Worm (Caenorhabditis elegans) whole organism, L4 larva: ENCODE data around the gene pmpl-1.

Experiments
- D1046.2 ChIP-seq: fragments of 200-800 bp; sonication (Bioruptor generic); IDR thresholded peaks from 2 replicates; pipeline ENCODE4 v1.3.6; 2022; ENCODE audit warnings: missing genetic modification characterization, missing compliant biosample characterization
- F44E2.7 ChIP-seq: fragments of 200-800 bp; sonication (Bioruptor generic); IDR thresholded peaks from 2 replicates; pipeline ENCODE4 v2.1.2; 2022; ENCODE audit warnings: missing genetic modification characterization, missing compliant biosample characterization
- T20F7.1 ChIP-seq: fragments of 200-800 bp; sonication (Bioruptor generic); optimal IDR thresholded peaks from 2 replicates; lab custom pipeline; 2018; ENCODE audit warnings: mild to moderate bottlenecking, missing genetic modification characterization, missing compliant biosample characterization
- Y105C5A.15 ChIP-seq: fragments of 200-800 bp; sonication (Bioruptor generic); IDR thresholded peaks from 2 replicates; pipeline ENCODE4 v1.3.6; 2022; ENCODE audit warnings: missing genetic modification characterization, missing compliant biosample characterization
- aha-1 ChIP-seq: fragments of 150-350 bp; peaks from one replicate; lab custom pipeline; 2014; ENCODE audit warnings: missing biosample characterization, missing genetic modification characterization
- ama-1 ChIP-seq: fragments of 150-350 bp; optimal IDR thresholded peaks from 2 replicates; lab custom pipeline; 2014; ENCODE audit warnings: inconsistent platforms, mixed read lengths
- ceh-62 ChIP-seq: sonication (generic microtip); optimal IDR thresholded peaks from 2 replicates; lab custom pipeline; 2017; ENCODE audit warnings: missing biosample characterization, missing genetic modification characterization
- cey-2 ChIP-seq: sonication (generic microtip); optimal IDR thresholded peaks from 3 replicates; lab custom pipeline; 2017; ENCODE audit warnings: missing genetic modification characterization, mild to moderate bottlenecking, missing compliant biosample characterization, antibody characterized with exemption, borderline replicate concordance; ENCODE audit not compliant: insufficient read depth
- daf-12 ChIP-seq: fragments of 150-350 bp; optimal IDR thresholded peaks from 2 replicates; lab custom pipeline; 2014; ENCODE audit warnings: missing biosample characterization, missing genetic modification reagents, missing genetic modification characterization
- daf-16 ChIP-seq, 3 experiments: sonication (generic microtip); optimal IDR thresholded peaks; 2 replicates each; lab custom pipeline; 2016 to 2017; ENCODE audit warnings: missing genetic modification characterization in 3 of 3, missing genetic modification reagents in 3 of 3, mild to moderate bottlenecking in 2 of 3, missing compliant biosample characterization in 2 of 3, missing biosample characterization in 1 of 3, moderate library complexity in 1 of 3
- dmd-6 ChIP-seq: fragments of 200-800 bp; sonication (Bioruptor generic); IDR thresholded peaks from 2 replicates; pipeline ENCODE4 v1.3.6; 2022; ENCODE audit warnings: missing genetic modification reagents, missing genetic modification characterization, missing compliant biosample characterization
- dmd-8 ChIP-seq: fragments of 200-800 bp; sonication (Bioruptor generic); IDR thresholded peaks from 2 replicates; pipeline ENCODE4 v1.3.6; 2022; ENCODE audit warnings: missing genetic modification characterization, missing compliant biosample characterization
- hlh-11 ChIP-seq: fragments of 200-800 bp; sonication (Bioruptor generic); optimal IDR thresholded peaks from 2 replicates; lab custom pipeline; 2018; ENCODE audit warnings: mild to moderate bottlenecking, missing genetic modification characterization, missing compliant biosample characterization
- hlh-30 ChIP-seq: sonication (generic microtip); optimal IDR thresholded peaks from 2 replicates; lab custom pipeline; 2017; ENCODE audit warnings: antibody characterized with exemption, mild to moderate bottlenecking, missing genetic modification characterization, missing compliant biosample characterization; ENCODE audit not compliant: insufficient read depth
- hmg-1.1 ChIP-seq: fragments of 200-800 bp; sonication (Bioruptor generic); IDR thresholded peaks from 2 replicates; pipeline ENCODE4 v1.3.6; 2022; ENCODE audit warnings: missing genetic modification reagents, missing genetic modification characterization, missing compliant biosample characterization
- jun-1 ChIP-seq: fragments of 150-350 bp; optimal IDR thresholded peaks from 2 replicates; lab custom pipeline; 2014; ENCODE audit warnings: missing biosample characterization, missing genetic modification reagents, missing genetic modification characterization
- lim-7 ChIP-seq: fragments of 200-800 bp; sonication (Bioruptor generic); IDR thresholded peaks from 2 replicates; pipeline ENCODE4 v1.3.6; 2022; ENCODE audit warnings: missing genetic modification characterization, missing compliant biosample characterization
- lin-1 ChIP-seq: fragments of 200-800 bp; sonication (Bioruptor generic); IDR thresholded peaks from 2 replicates; pipeline ENCODE4 v1.3.6; 2022; ENCODE audit warnings: missing genetic modification reagents, missing genetic modification characterization, missing compliant biosample characterization
- lsy-2 ChIP-seq, 2 experiments: fragments of 150-350 bp in 1 of 2; sonication (generic microtip) in 1 of 2; optimal IDR thresholded peaks; 2 replicates each; lab custom pipeline; 2014 to 2017; ENCODE audit warnings: missing biosample characterization in 2 of 2, missing genetic modification characterization in 2 of 2
- mdl-1 ChIP-seq, 2 experiments: fragments of 150-350 bp in 1 of 2; sonication (generic microtip) in 1 of 2; optimal IDR thresholded peaks; 2 replicates each; lab custom pipeline; 2014 to 2017; ENCODE audit warnings: missing biosample characterization in 2 of 2, missing genetic modification characterization in 2 of 2
- mep-1 ChIP-seq: fragments of 150-350 bp; sonication (generic microtip); optimal IDR thresholded peaks from 3 replicates; lab custom pipeline; 2014; ENCODE audit warnings: missing biosample characterization, missing genetic modification characterization
- mes-2 ChIP-seq: sonication (generic microtip); optimal IDR thresholded peaks from 2 replicates; lab custom pipeline; 2016; ENCODE audit warnings: missing genotype, mild to moderate bottlenecking, missing genetic modification characterization, missing compliant biosample characterization; ENCODE audit not compliant: poor library complexity, severe bottlenecking
- mxl-2 ChIP-seq: fragments of 200-800 bp; sonication (Bioruptor generic); conservative IDR thresholded peaks from 2 replicates; pipeline ENCODE4 v1.3.6; 2022; ENCODE audit warnings: missing genetic modification reagents, missing genetic modification characterization, missing compliant biosample characterization
- mxl-3 ChIP-seq: fragments of 200-800 bp; sonication (Bioruptor generic); optimal IDR thresholded peaks from 2 replicates; lab custom pipeline; 2018; ENCODE audit warnings: mild to moderate bottlenecking, missing genetic modification characterization, missing compliant biosample characterization
- nhr-11 ChIP-seq: fragments of 150-350 bp; optimal IDR thresholded peaks from 2 replicates; lab custom pipeline; 2014; ENCODE audit warnings: missing biosample characterization, missing genetic modification characterization
- nhr-111 ChIP-seq: fragments of 200-800 bp; sonication (Bioruptor generic); optimal IDR thresholded peaks from 2 replicates; lab custom pipeline; 2018; ENCODE audit warnings: mild to moderate bottlenecking, missing genetic modification characterization, missing compliant biosample characterization
- nhr-25 ChIP-seq: sonication (generic microtip); optimal IDR thresholded peaks from 2 replicates; lab custom pipeline; 2017; ENCODE audit warnings: missing genetic modification characterization, mild to moderate bottlenecking, missing compliant biosample characterization, antibody characterized with exemption, moderate library complexity, borderline replicate concordance; ENCODE audit not compliant: insufficient read depth
- nhr-28 ChIP-seq: fragments of 150-350 bp; optimal IDR thresholded peaks from 2 replicates; lab custom pipeline; 2014; ENCODE audit warnings: missing biosample characterization, missing genetic modification characterization
- nhr-48 ChIP-seq: sonication (generic microtip); optimal IDR thresholded peaks from 2 replicates; lab custom pipeline; 2016; ENCODE audit warnings: mild to moderate bottlenecking, missing genetic modification characterization, missing compliant biosample characterization
- php-3 ChIP-seq: fragments of 200-800 bp; sonication (Bioruptor generic); IDR thresholded peaks from 2 replicates; pipeline ENCODE4 v1.3.6; 2022; ENCODE audit warnings: missing genetic modification reagents, missing genetic modification characterization, missing compliant biosample characterization
- pqm-1 ChIP-seq: sonication (generic microtip); optimal IDR thresholded peaks from 2 replicates; lab custom pipeline; 2017; ENCODE audit warnings: missing biosample characterization, missing genetic modification characterization
- rbr-2 ChIP-seq: sonication (generic microtip); optimal IDR thresholded peaks from 2 replicates; lab custom pipeline; 2016; ENCODE audit warnings: missing genotype, missing genetic modification characterization, missing compliant biosample characterization
- set-16 ChIP-seq: fragments of 200-800 bp; sonication (Bioruptor generic); IDR thresholded peaks from 2 replicates; pipeline ENCODE4 v1.3.6; 2022; ENCODE audit warnings: missing genetic modification reagents, missing genetic modification characterization, missing compliant biosample characterization
- snpc-4 ChIP-seq: fragments of 150-350 bp; optimal IDR thresholded peaks from 2 replicates; lab custom pipeline; 2014; ENCODE audit warnings: missing biosample characterization, missing genetic modification characterization
- spr-3 ChIP-seq: fragments of 200-800 bp; sonication (Bioruptor generic); optimal IDR thresholded peaks from 2 replicates; lab custom pipeline; 2018; ENCODE audit warnings: mild to moderate bottlenecking, missing genetic modification characterization, missing compliant biosample characterization
- tag-97 ChIP-seq: fragments of 200-800 bp; sonication (Bioruptor generic); IDR thresholded peaks from 2 replicates; pipeline ENCODE4 v1.3.6; 2022; ENCODE audit warnings: missing genetic modification characterization, missing compliant biosample characterization
- unc-39 ChIP-seq: sonication (generic microtip); optimal IDR thresholded peaks from 2 replicates; lab custom pipeline; 2017; ENCODE audit warnings: missing biosample characterization, missing genetic modification characterization
- unc-62 ChIP-seq, 3 experiments: fragments of 150-350 bp in 1 of 3; sonication (generic microtip); optimal IDR thresholded peaks in 2 of 3; peaks in 1 of 3; 1 replicate in 1 of 3; 2 replicates in 2 of 3; lab custom pipeline; 2014 to 2017; ENCODE audit warnings: missing biosample characterization in 3 of 3, missing genetic modification characterization in 3 of 3, missing genetic modification reagents in 3 of 3, missing genotype in 1 of 3
- zfp-2 ChIP-seq: sonication (generic microtip); optimal IDR thresholded peaks from 2 replicates; lab custom pipeline; 2016; ENCODE audit warnings: mild to moderate bottlenecking, missing genetic modification characterization, missing compliant biosample characterization
- zip-11 ChIP-seq: fragments of 200-800 bp; sonication (Bioruptor generic); IDR thresholded peaks from 2 replicates; pipeline ENCODE4 v1.3.6; 2022; ENCODE audit warnings: missing genetic modification characterization, missing compliant biosample characterization

Gene pmpl-1

ce11 chrX:3787431-3788076 is at the start of gene pmpl-1:
TSS of gene pmpl-1 (plus strand) at chrX:3788026.
- TF ChIP-seq hlh-11 (tag; lab: Kevin White, UChicago) (peak; percentile 44), lim-7 (GFP tag; lab: Robert Waterston, UW) (no peak), mep-1 (tag; lab: Kevin White, UChicago) (peak; percentile 69), zip-11 (no peak), mxl-3 (peak; percentile 2), nhr-25 (tag; lab: Kevin White, UChicago) (peak; percentile 66), hmg-1.1 (GFP tag; lab: Robert Waterston, UW) (peak; percentile 31; the same call in 1 of the 2 replicates), daf-16 (GFP tag; optimal IDR thresholded peaks at IDR 0.05; lab: Kevin White, UChicago) (peak in 1 of 2 experiments; percentile 16), daf-16 (tag; optimal IDR thresholded peaks at IDR 0.05; lab: Kevin White, UChicago) (peak; percentile 5), nhr-111 (GFP tag; lab: Kevin White, UChicago) (no peak), nhr-11 (tag; lab: Kevin White, UChicago) (peak; percentile 33), hlh-30 (tag; lab: Kevin White, UChicago) (peak; percentile 88), rbr-2 (tag; lab: Kevin White, UChicago) (peak; percentile 47), mes-2 (tag; lab: Kevin White, UChicago) (peak; percentile 18), mdl-1 (tag; optimal IDR thresholded peaks at IDR 0.05; lab: Kevin White, UChicago) (peak; percentile 71 to 72), unc-62 (GFP tag; optimal IDR thresholded peaks at IDR 0.05 in 1 of 2; lab: Kevin White, UChicago) (peak in 1 of 2 experiments; percentile 93), unc-62 (tag; optimal IDR thresholded peaks at IDR 0.05; lab: Kevin White, UChicago) (no peak), jun-1 (tag; lab: Kevin White, UChicago) (no peak), T20F7.1 (GFP tag; lab: Kevin White, UChicago) (no peak), Y105C5A.15 (GFP tag; lab: Robert Waterston, UW) (no peak), nhr-48 (tag; lab: Kevin White, UChicago) (peak; percentile 22), nhr-28 (peak; percentile 44), aha-1 (peak; percentile 99), dmd-6 (GFP tag; lab: Robert Waterston, UW) (peak; percentile 22), lsy-2 (tag; optimal IDR thresholded peaks at IDR 0.05; lab: Kevin White, UChicago) (peak; percentile 5 to 31), ama-1 (lab: Kevin White, UChicago) (peak; percentile 81), dmd-8 (no peak), cey-2 (tag; lab: Kevin White, UChicago) (no peak)

ce11 chrX:3738617-3739016 is 49.2 kb upstream of the pmpl-1 start:
- TF ChIP-seq zfp-2 (tag; lab: Kevin White, UChicago): no peak
- no peak for TF ChIP-seq tag-97
- TF ChIP-seq pqm-1 (tag; lab: Kevin White, UChicago): no peak
- no peak for TF ChIP-seq mxl-2

ce11 chrX:3742223-3742622 is 45.6 kb upstream of the pmpl-1 start, which contains the start of gene fkh-2:
TSS of gene fkh-2 (minus strand) at chrX:3742323.
- TF ChIP-seq set-16 (no peak), unc-39 (no peak), ceh-62 (tag; lab: Kevin White, UChicago) (no peak), daf-12 (no peak), F44E2.7 (GFP tag; lab: Robert Waterston, UW) (no peak), nhr-11 (tag; lab: Kevin White, UChicago) (no peak), hlh-11 (tag; lab: Kevin White, UChicago) (no peak), lin-1 (GFP tag; lab: Robert Waterston, UW) (no peak), lsy-2 (tag; optimal IDR thresholded peaks at IDR 0.05; lab: Kevin White, UChicago) (no peak), php-3 (no peak), snpc-4 (tag; lab: Kevin White, UChicago) (no peak), D1046.2 (GFP tag; lab: Robert Waterston, UW) (no peak), spr-3 (no peak), nhr-48 (tag; lab: Kevin White, UChicago) (no peak)
